Fruit fly (Drosophila melanogaster) whole organism, prepupa: Measurements from ENCODE around the gene CG4101.

ENCODE experiments used
- CG3032 ChIP-seq: fragments of 200-800 bp; optimal IDR thresholded peaks from 2 replicates; lab custom pipeline; 2019; ENCODE audit warnings: missing biosample characterization, mild to moderate bottlenecking, missing genetic modification characterization, moderate library complexity
- CG31627 ChIP-seq: fragments of 200-800 bp; sonication (Bioruptor generic); optimal IDR thresholded peaks from 3 replicates; lab custom pipeline; 2016; ENCODE audit warnings: missing biosample characterization, missing genetic modification characterization
- CG6276 ChIP-seq: fragments of 200-800 bp; sonication (Bioruptor generic); optimal IDR thresholded peaks from 2 replicates; lab custom pipeline; 2017; ENCODE audit warnings: missing biosample characterization, mild to moderate bottlenecking, missing genetic modification characterization
- Ets96B ChIP-seq: fragments of 200-800 bp; optimal IDR thresholded peaks from 2 replicates; lab custom pipeline; 2019; ENCODE audit warnings: missing biosample characterization, mild to moderate bottlenecking, missing genetic modification characterization, moderate library complexity
- Lpt ChIP-seq: fragments of 200-800 bp; sonication (Bioruptor generic); optimal IDR thresholded peaks from 3 replicates; lab custom pipeline; 2016; ENCODE audit warnings: missing biosample characterization, missing genetic modification characterization
- acj6 ChIP-seq: fragments of 200-800 bp; sonication (Bioruptor generic); optimal IDR thresholded peaks from 3 replicates; lab custom pipeline; 2016; ENCODE audit warnings: missing biosample characterization, missing genetic modification characterization
- cyc ChIP-seq: fragments of 200-800 bp; sonication (Bioruptor generic); optimal IDR thresholded peaks from 3 replicates; lab custom pipeline; 2016; ENCODE audit warnings: missing biosample characterization, missing genetic modification characterization
- fd59A ChIP-seq: fragments of 200-800 bp; sonication (Bioruptor generic); optimal IDR thresholded peaks from 2 replicates; lab custom pipeline; 2017; ENCODE audit warnings: missing biosample characterization, mild to moderate bottlenecking, missing genetic modification characterization, missing genetic modification reagents
- ss ChIP-seq, 2 experiments: fragments of 200-800 bp; sonication (Bioruptor generic); optimal IDR thresholded peaks; 2 replicates in 1 of 2; 3 replicates in 1 of 2; lab custom pipeline; 2017 to 2018; ENCODE audit warnings: mild to moderate bottlenecking in 2 of 2, missing biosample characterization in 2 of 2, missing genetic modification characterization in 2 of 2, moderate library complexity in 1 of 2
- svp ChIP-seq: fragments of 200-800 bp; sonication (Bioruptor generic); peaks from one replicate; lab custom pipeline; 2016; ENCODE audit warnings: missing biosample characterization, missing genetic modification characterization
- topi ChIP-seq: fragments of 200-800 bp; sonication (Bioruptor generic); optimal IDR thresholded peaks from 3 replicates; lab custom pipeline; 2016; ENCODE audit warnings: missing biosample characterization, missing genetic modification characterization

The CG4101 gene

DNA sequence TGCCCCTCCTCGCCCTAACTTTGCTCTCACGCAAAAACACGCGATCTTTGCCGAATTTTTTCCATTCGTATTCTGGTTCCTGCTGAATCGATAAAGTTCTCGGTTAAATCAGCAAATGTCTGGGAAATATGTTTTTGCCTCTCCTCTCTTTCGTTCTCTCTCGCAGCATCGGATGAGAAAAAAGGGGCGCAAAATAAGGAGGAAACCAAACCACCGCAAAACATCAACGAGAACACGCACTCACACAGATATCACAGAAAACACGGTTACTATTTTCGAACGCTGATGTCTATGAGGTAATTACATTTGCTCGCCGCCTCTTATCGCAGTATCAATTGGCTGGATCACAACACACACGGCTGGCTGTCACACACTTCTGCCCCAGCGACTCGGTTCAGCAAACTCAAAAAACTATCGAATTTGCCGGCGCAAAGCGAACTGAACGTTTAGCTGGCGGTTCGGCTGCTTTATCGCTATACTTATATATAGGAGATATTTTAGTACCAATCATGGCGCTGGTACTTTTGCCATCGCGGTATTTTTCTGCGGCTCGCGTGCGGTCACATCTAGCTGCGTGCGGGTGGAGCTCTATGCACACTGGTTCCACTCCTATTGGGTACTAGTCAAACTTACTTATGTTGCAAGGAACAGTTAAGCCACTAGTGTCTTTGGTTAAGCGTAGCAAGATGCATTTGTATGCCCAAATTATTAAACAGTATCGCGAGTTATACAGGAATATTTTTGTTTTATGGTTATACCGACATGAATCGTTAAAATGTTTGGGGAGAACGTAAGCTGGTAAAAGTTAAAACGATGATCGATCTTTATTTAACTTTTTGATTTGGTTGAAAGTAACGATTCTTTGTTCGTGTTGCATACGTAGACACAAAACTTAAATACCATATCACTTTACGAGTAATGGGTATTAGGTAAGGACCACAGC is 49.2 kb downstream of the CG4101 start, which contains the start of gene Baldspot (continued):
- peak; percentile 21 for TF ChIP-seq fd59A (GFP tag; lab: Kevin White, UChicago)
- TF ChIP-seq topi (GFP tag; lab: Kevin White, UChicago) = peak; percentile 86
- peak; percentile 69 to 84 for TF ChIP-seq ss (GFP tag; optimal IDR thresholded peaks at IDR 0.05; lab: Kevin White, UChicago)
- TF ChIP-seq acj6 (GFP tag; lab: Kevin White, UChicago) = peak; percentile 36
- peak; percentile 84 for TF ChIP-seq svp (GFP tag; lab: Kevin White, UChicago)
- peak; percentile 87 for TF ChIP-seq CG6276 (GFP tag; lab: Kevin White, UChicago)
- TF ChIP-seq CG31627 (GFP tag; lab: Kevin White, UChicago) = peak; percentile 38
- TF ChIP-seq Lpt (GFP tag; lab: Kevin White, UChicago) = peak; percentile 77
- peak; percentile 67 for TF ChIP-seq cyc (GFP tag; lab: Kevin White, UChicago)
- peak; percentile 86 for TF ChIP-seq Ets96B
- peak; percentile 79 for TF ChIP-seq CG3032
